Fruit fly (Drosophila melanogaster) whole organism, embryonic: ENCODE measurements around the gene CG8516.
A peak's percentile ranks its signal among the peaks of the same experiment; 100 is the strongest.

Source experiments
- Adf1 ChIP-seq: fragments of 200-800 bp; sonication (Bioruptor generic); IDR thresholded peaks from 2 replicates; pipeline ENCODE4 v1.3.6; 2022; ENCODE audit warnings: missing biosample characterization, missing genetic modification characterization
- Atf3 ChIP-seq: fragments of 200-800 bp; sonication (Bioruptor generic); optimal IDR thresholded peaks from 3 replicates; lab custom pipeline; 2016; ENCODE audit warnings: missing biosample characterization, missing genetic modification characterization
- CG10366 ChIP-seq: fragments of 200-800 bp; sonication (Bioruptor generic); IDR thresholded peaks from 2 replicates; pipeline ENCODE4 v1.3.6; 2022; ENCODE audit warnings: missing biosample characterization, missing genetic modification characterization
- CG11723 ChIP-seq: fragments of 200-800 bp; sonication (Bioruptor generic); optimal IDR thresholded peaks from 2 replicates; lab custom pipeline; 2017; ENCODE audit warnings: missing biosample characterization, mild to moderate bottlenecking, missing genetic modification characterization
- CG1233 ChIP-seq: fragments of 200-800 bp; sonication (Bioruptor generic); optimal IDR thresholded peaks from 4 replicates; lab custom pipeline; 2018; ENCODE audit warnings: missing biosample characterization, mild to moderate bottlenecking, missing genetic modification characterization
- CG13775 ChIP-seq: fragments of 200-800 bp; sonication (Bioruptor generic); optimal IDR thresholded peaks from 3 replicates; lab custom pipeline; 2017; ENCODE audit warnings: missing biosample characterization, mild to moderate bottlenecking, missing genetic modification characterization
- CG1603 ChIP-seq: fragments of 200-800 bp; sonication (Bioruptor generic); optimal IDR thresholded peaks from 2 replicates; lab custom pipeline; 2019; ENCODE audit warnings: missing biosample characterization, mild to moderate bottlenecking, missing genetic modification characterization, moderate library complexity
- CG16815 ChIP-seq: fragments of 200-800 bp; sonication (Bioruptor generic); optimal IDR thresholded peaks from 3 replicates; lab custom pipeline; 2017; ENCODE audit warnings: missing biosample characterization, mild to moderate bottlenecking, missing genetic modification characterization
- CG18599 ChIP-seq: fragments of 200-800 bp; sonication (Bioruptor generic); optimal IDR thresholded peaks from 3 replicates; lab custom pipeline; 2017; ENCODE audit warnings: missing biosample characterization, missing genetic modification characterization, mild to moderate bottlenecking, moderate library complexity, missing genetic modification reagents
- CG2120 ChIP-seq: fragments of 200-800 bp; sonication (Bioruptor generic); optimal IDR thresholded peaks from 3 replicates; lab custom pipeline; 2016; ENCODE audit warnings: missing biosample characterization, missing genetic modification characterization
- CG30403 ChIP-seq: fragments of 200-800 bp; sonication (Bioruptor generic); optimal IDR thresholded peaks from 3 replicates; lab custom pipeline; 2016; ENCODE audit warnings: missing biosample characterization, missing genetic modification characterization
- CG3407 ChIP-seq: fragments of 200-800 bp; sonication (Bioruptor generic); optimal IDR thresholded peaks from 2 replicates; lab custom pipeline; 2018; ENCODE audit warnings: missing biosample characterization, mild to moderate bottlenecking, missing genetic modification characterization
- CG34224 ChIP-seq: fragments of 200-800 bp; sonication (Bioruptor generic); IDR thresholded peaks from 3 replicates; pipeline ENCODE4 v1.3.6; 2022; ENCODE audit warnings: missing biosample characterization, missing genetic modification characterization; ENCODE audit not compliant: partially characterized antibody
- CG43689 ChIP-seq: fragments of 200-800 bp; sonication (Bioruptor generic); IDR thresholded peaks from 2 replicates; pipeline ENCODE4 v1.3.6; 2022; ENCODE audit warnings: missing biosample characterization, missing genetic modification characterization
- CG4424 ChIP-seq: fragments of 200-800 bp; sonication (Bioruptor generic); optimal IDR thresholded peaks from 3 replicates; lab custom pipeline; 2016; ENCODE audit warnings: missing biosample characterization, missing genetic modification characterization
- CG4707 ChIP-seq: fragments of 200-800 bp; sonication (Bioruptor generic); optimal IDR thresholded peaks from 2 replicates; lab custom pipeline; 2018; ENCODE audit warnings: missing biosample characterization, mild to moderate bottlenecking, missing genetic modification characterization, moderate library complexity
- CG6689 ChIP-seq: fragments of 200-800 bp; sonication (Bioruptor generic); IDR thresholded peaks from 2 replicates; pipeline ENCODE4 v1.3.6; 2022; ENCODE audit warnings: missing biosample characterization, missing genetic modification characterization
- CG7271 ChIP-seq: fragments of 200-800 bp; sonication (Bioruptor generic); optimal IDR thresholded peaks from 2 replicates; lab custom pipeline; 2018; ENCODE audit warnings: missing biosample characterization, mild to moderate bottlenecking, missing genetic modification characterization, moderate library complexity
- CG9609 ChIP-seq: fragments of 200-800 bp; sonication (Bioruptor generic); optimal IDR thresholded peaks from 3 replicates; lab custom pipeline; 2016; ENCODE audit warnings: missing biosample characterization, missing genetic modification characterization
- CTCF ChIP-seq: fragments of 200-800 bp; sonication (Bioruptor generic); optimal IDR thresholded peaks from 2 replicates; lab custom pipeline; 2017; ENCODE audit warnings: missing biosample characterization, mild to moderate bottlenecking, missing genetic modification characterization, moderate library complexity
- Camta ChIP-seq: fragments of 200-800 bp; sonication (Bioruptor generic); optimal IDR thresholded peaks from 2 replicates; lab custom pipeline; 2016; ENCODE audit warnings: missing biosample characterization, missing genetic modification characterization
- Dad ChIP-seq: fragments of 200-800 bp; sonication (Bioruptor generic); optimal IDR thresholded peaks from 3 replicates; lab custom pipeline; 2016; ENCODE audit warnings: missing biosample characterization, missing genetic modification characterization
- Ets65A ChIP-seq: fragments of 200-800 bp; sonication (Bioruptor generic); peaks from one replicate; lab custom pipeline; 2016; ENCODE audit warnings: missing biosample characterization, missing genetic modification characterization
- Fer1 ChIP-seq: fragments of 200-800 bp; sonication (Bioruptor generic); optimal IDR thresholded peaks from 2 replicates; lab custom pipeline; 2017; ENCODE audit warnings: missing biosample characterization, mild to moderate bottlenecking, missing genetic modification characterization
- Gsc ChIP-seq: fragments of 200-800 bp; sonication (Bioruptor generic); IDR thresholded peaks from 2 replicates; pipeline ENCODE4 v1.3.6; 2022; ENCODE audit warnings: missing biosample characterization, missing genetic modification characterization
- H2.0 ChIP-seq: fragments of 200-800 bp; sonication (Bioruptor generic); IDR thresholded peaks from 2 replicates; pipeline ENCODE4 v1.3.6; 2022; ENCODE audit warnings: missing biosample characterization, missing genetic modification characterization
- HHEX ChIP-seq: fragments of 200-800 bp; sonication (Bioruptor generic); optimal IDR thresholded peaks from 3 replicates; lab custom pipeline; 2017; ENCODE audit warnings: missing biosample characterization, mild to moderate bottlenecking, missing genetic modification characterization, missing genetic modification reagents
- Hr39 ChIP-seq: fragments of >200 bp; optimal IDR thresholded peaks from 2 replicates; lab custom pipeline; 2017
- MBD-R2 ChIP-seq: fragments of 200-800 bp; sonication (Bioruptor generic); IDR thresholded peaks from 2 replicates; pipeline ENCODE4 v1.3.6; 2022; ENCODE audit warnings: missing biosample characterization, missing genetic modification characterization
- Myb ChIP-seq: fragments of 200-800 bp; sonication (Bioruptor generic); optimal IDR thresholded peaks from 2 replicates; lab custom pipeline; 2016; ENCODE audit warnings: missing biosample characterization, missing genetic modification characterization
- NK7.1 ChIP-seq: fragments of 200-800 bp; sonication (Bioruptor generic); optimal IDR thresholded peaks from 3 replicates; lab custom pipeline; 2016; ENCODE audit warnings: missing biosample characterization, missing genetic modification characterization
- Xrp1 ChIP-seq: fragments of 200-800 bp; sonication (Bioruptor generic); IDR thresholded peaks from 2 replicates; pipeline ENCODE4 v1.3.6; 2022; ENCODE audit warnings: missing biosample characterization, missing genetic modification characterization
- ac ChIP-seq: fragments of 200-800 bp; sonication (Bioruptor generic); optimal IDR thresholded peaks from 3 replicates; lab custom pipeline; 2017; ENCODE audit warnings: missing biosample characterization, mild to moderate bottlenecking, missing genetic modification characterization
- ase ChIP-seq: fragments of 200-800 bp; sonication (Bioruptor generic); IDR thresholded peaks from 3 replicates; pipeline ENCODE4 v1.3.6; 2022; ENCODE audit warnings: missing biosample characterization, missing genetic modification characterization
- chif ChIP-seq, 2 experiments: fragments of 200-800 bp; sonication (Bioruptor generic); optimal IDR thresholded peaks; 3 replicates each; lab custom pipeline; 2016; ENCODE audit warnings: missing biosample characterization in 2 of 2, missing genetic modification characterization in 2 of 2
- dpn ChIP-seq, 2 experiments: fragments of 200-800 bp; sonication (Bioruptor generic); optimal IDR thresholded peaks; 3 replicates each; lab custom pipeline; 2016; ENCODE audit warnings: missing biosample characterization in 2 of 2, missing genetic modification characterization in 2 of 2
- dysf ChIP-seq: fragments of 200-800 bp; sonication (Bioruptor generic); IDR thresholded peaks from 3 replicates; pipeline ENCODE4 v1.3.6; 2022; ENCODE audit warnings: missing biosample characterization, missing genetic modification characterization
- esg ChIP-seq: fragments of 200-800 bp; sonication (Bioruptor generic); conservative IDR thresholded peaks from 2 replicates; pipeline ENCODE4 v1.3.6; 2022; ENCODE audit warnings: missing biosample characterization, missing genetic modification characterization
- fru ChIP-seq: fragments of >200 bp; optimal IDR thresholded peaks from 2 replicates; lab custom pipeline; 2017
- grau ChIP-seq: fragments of 200-800 bp; optimal IDR thresholded peaks from 3 replicates; lab custom pipeline; 2019; ENCODE audit warnings: missing biosample characterization, mild to moderate bottlenecking, missing genetic modification characterization, moderate library complexity
- gsb ChIP-seq: fragments of 200-800 bp; sonication (Bioruptor generic); IDR thresholded peaks from 2 replicates; pipeline ENCODE4 v1.3.6; 2022; ENCODE audit warnings: missing biosample characterization, missing genetic modification characterization
- hkb ChIP-seq, 2 experiments: fragments of 200-800 bp in 1 of 2; fragments of >200 bp in 1 of 2; sonication (Bioruptor generic) in 1 of 2; IDR thresholded peaks in 1 of 2; optimal IDR thresholded peaks in 1 of 2; 2 replicates each; pipeline versions ENCODE4 v1.3.6 to Lab custom; 2017 to 2022; ENCODE audit warnings: missing biosample characterization in 1 of 2, missing genetic modification characterization in 1 of 2
- ken ChIP-seq: fragments of 200-800 bp; sonication (Bioruptor generic); IDR thresholded peaks from 3 replicates; pipeline ENCODE4 v1.3.6; 2022; ENCODE audit warnings: missing biosample characterization, missing genetic modification characterization
- lbe ChIP-seq: fragments of 200-800 bp; sonication (Bioruptor generic); optimal IDR thresholded peaks from 2 replicates; lab custom pipeline; 2016; ENCODE audit warnings: missing biosample characterization, mild to moderate bottlenecking, missing genetic modification characterization
- lov ChIP-seq, 2 experiments: fragments of 200-800 bp in 1 of 2; fragments of >200 bp in 1 of 2; sonication (Bioruptor generic) in 1 of 2; IDR thresholded peaks in 1 of 2; optimal IDR thresholded peaks in 1 of 2; 2 replicates in 1 of 2; 3 replicates in 1 of 2; pipeline versions ENCODE4 v1.3.6 to Lab custom; 2017 to 2022; ENCODE audit warnings: missing biosample characterization in 1 of 2, missing genetic modification characterization in 1 of 2
- onecut ChIP-seq: fragments of 200-800 bp; sonication (Bioruptor generic); IDR thresholded peaks from 2 replicates; pipeline ENCODE4 v1.3.6; 2022; ENCODE audit warnings: missing biosample characterization, missing genetic modification characterization
- pros ChIP-seq: fragments of 200-800 bp; sonication (Bioruptor generic); optimal IDR thresholded peaks from 3 replicates; lab custom pipeline; 2019; ENCODE audit warnings: missing biosample characterization, mild to moderate bottlenecking, missing genetic modification characterization, moderate library complexity
- sd ChIP-seq: fragments of 200-800 bp; sonication (Bioruptor generic); optimal IDR thresholded peaks from 3 replicates; lab custom pipeline; 2018; ENCODE audit warnings: missing biosample characterization, mild to moderate bottlenecking, missing genetic modification characterization, moderate library complexity
- tup ChIP-seq: fragments of 200-800 bp; sonication (Bioruptor generic); optimal IDR thresholded peaks from 2 replicates; lab custom pipeline; 2016; ENCODE audit warnings: missing biosample characterization, mild to moderate bottlenecking, missing genetic modification characterization, moderate library complexity
- usp ChIP-seq: fragments of >200 bp; optimal IDR thresholded peaks from 2 replicates; lab custom pipeline; 2017; ENCODE audit warnings: missing biosample characterization, missing genetic modification characterization
- zen2 ChIP-seq: fragments of 200-800 bp; sonication (Bioruptor generic); IDR thresholded peaks from 3 replicates; pipeline ENCODE4 v1.3.6; 2022; ENCODE audit warnings: missing biosample characterization, missing genetic modification characterization; ENCODE audit not compliant: partially characterized antibody

CG8516 gene

dm6 chr3R:9777941-9778360 is 15.1 kb upstream of the CG8516 start, which contains the start of gene RpS29 (continued):
- TF ChIP-seq CG30403 (GFP tag; lab: Kevin White, UChicago): peak; percentile 80
- peak; percentile 92 for TF ChIP-seq ken (GFP tag; lab: Robert Waterston, UW)
- TF ChIP-seq Myb (GFP tag; lab: Kevin White, UChicago): peak; percentile 94
- peak; percentile 45 for TF ChIP-seq tup
- peak; percentile 77 for TF ChIP-seq CG13775 (GFP tag; lab: Kevin White, UChicago)
- TF ChIP-seq CG1603 (tag; lab: Kevin White, UChicago): peak; percentile 97
- TF ChIP-seq hkb (optimal IDR thresholded peaks at IDR 0.05; lab: Kevin White, UChicago): no peak
- TF ChIP-seq hkb (GFP tag; IDR thresholded peaks at IDR 0.05; lab: Robert Waterston, UW): peak; percentile 52
- peak; percentile 78 for TF ChIP-seq MBD-R2
- peak; percentile 80 for TF ChIP-seq dysf
- TF ChIP-seq Xrp1 (GFP tag; lab: Robert Waterston, UW): peak; percentile 63
- peak; percentile 86 for TF ChIP-seq CG18599 (GFP tag; lab: Kevin White, UChicago)
- TF ChIP-seq dpn (GFP tag; optimal IDR thresholded peaks at IDR 0.05; lab: Kevin White, UChicago): peak; percentile 86 to 90
- peak; percentile 60 for TF ChIP-seq CG7271 (tag; lab: Kevin White, UChicago)
- peak; percentile 65; the same call in 2 of the 3 replicates for TF ChIP-seq ase (GFP tag; lab: Robert Waterston, UW)
- TF ChIP-seq esg (GFP tag; lab: Robert Waterston, UW): peak; percentile 31; the same call in 1 of the 2 replicates
- TF ChIP-seq HHEX (GFP tag; lab: Kevin White, UChicago): peak; percentile 82
- TF ChIP-seq onecut (GFP tag; lab: Robert Waterston, UW): peak; percentile 65; the same call in 1 of the 2 replicates
- peak; percentile 93 for TF ChIP-seq zen2
- no peak for TF ChIP-seq Hr39 (lab: Kevin White, UChicago)
- peak; percentile 74 for TF ChIP-seq H2.0 (GFP tag; lab: Robert Waterston, UW)
- TF ChIP-seq Atf3 (GFP tag; lab: Kevin White, UChicago): peak; percentile 73
- peak; percentile 70 for TF ChIP-seq CG4424 (GFP tag; lab: Kevin White, UChicago)
- no peak for TF ChIP-seq usp (GFP tag; lab: Kevin White, UChicago)
- TF ChIP-seq CG16815: peak; percentile 2
- TF ChIP-seq CG11723: peak; percentile 68
- no peak for TF ChIP-seq lov (optimal IDR thresholded peaks at IDR 0.05; lab: Kevin White, UChicago)
- peak; percentile 62; the same call in 1 of the 3 replicates for TF ChIP-seq lov (GFP tag; IDR thresholded peaks at IDR 0.05; lab: Robert Waterston, UW)
- TF ChIP-seq sd: peak; percentile 44
- TF ChIP-seq Ets65A (GFP tag; lab: Kevin White, UChicago): peak; percentile 99
- TF ChIP-seq CG10366: peak; percentile 86
- peak; percentile 58 for TF ChIP-seq lbe
- peak; percentile 93 for TF ChIP-seq CG34224
- TF ChIP-seq Camta (GFP tag; lab: Kevin White, UChicago): peak; percentile 72
- peak; percentile 74 for TF ChIP-seq Adf1
- TF ChIP-seq chif (GFP tag; optimal IDR thresholded peaks at IDR 0.05; lab: Kevin White, UChicago): peak; percentile 57 to 70
- TF ChIP-seq pros (GFP tag; lab: Kevin White, UChicago): no peak
- TF ChIP-seq NK7.1 (GFP tag; lab: Kevin White, UChicago): peak; percentile 65
- peak; percentile 88 for TF ChIP-seq CG9609 (GFP tag; lab: Kevin White, UChicago)
- TF ChIP-seq CG1233: peak; percentile 60
- no peak for TF ChIP-seq CG4707 (GFP tag; lab: Kevin White, UChicago)
- peak; percentile 28; the same call in 1 of the 2 replicates for TF ChIP-seq CG6689
- TF ChIP-seq CG3407 (GFP tag; lab: Kevin White, UChicago): peak; percentile 48
- TF ChIP-seq CG43689 (GFP tag; lab: Robert Waterston, UW): no peak
- TF ChIP-seq Fer1 (GFP tag; lab: Kevin White, UChicago): peak; percentile 89
- TF ChIP-seq fru (lab: Kevin White, UChicago): no peak
- TF ChIP-seq CG2120 (GFP tag; lab: Kevin White, UChicago): peak; percentile 90
- TF ChIP-seq CTCF (GFP tag; lab: Kevin White, UChicago): peak; percentile 46
- TF ChIP-seq gsb (GFP tag; lab: Robert Waterston, UW): peak; percentile 77
- no peak for TF ChIP-seq ac (GFP tag; lab: Kevin White, UChicago)
- TF ChIP-seq Gsc (GFP tag; lab: Robert Waterston, UW): no peak
- TF ChIP-seq Dad (GFP tag; lab: Kevin White, UChicago): peak; percentile 84
- TF ChIP-seq grau (tag; lab: Kevin White, UChicago): peak; percentile 76
